Worm (Caenorhabditis elegans) whole organism, mixed stage, embryonic: Measurements from ENCODE around the gene spp-19.

Experiments
- ham-2 ChIP-seq: fragments of 200-800 bp; sonication (Bioruptor generic); optimal IDR thresholded peaks from 2 replicates; lab custom pipeline; 2018; ENCODE audit warnings: mild to moderate bottlenecking, missing genetic modification characterization, missing compliant biosample characterization
- lin-13 ChIP-seq: fragments of 150-350 bp; optimal IDR thresholded peaks from 2 replicates; lab custom pipeline; 2014; ENCODE audit warnings: missing biosample characterization, missing genetic modification characterization
- nhr-237 ChIP-seq: fragments of 150-350 bp; optimal IDR thresholded peaks from 2 replicates; lab custom pipeline; 2014; ENCODE audit warnings: missing biosample characterization, missing genetic modification characterization

- TF ChIP-seq nhr-237 (tag; lab: Kevin White, UChicago) (no peak), ham-2 (GFP tag; lab: Kevin White, UChicago) (no peak), lin-13 (tag; lab: Kevin White, UChicago) (no peak)
These were observed 49.6 kb upstream of the spp-19 start, which contains the start of gene gon-14 for ce11 chrV:6611058-6611457.
